Worm (Caenorhabditis elegans) whole organism, L3 larva: ENCODE data around the gene Y69A2AR.31.
A peak's percentile ranks its signal among the peaks of the same experiment; 100 is the strongest.

Source experiments
- ZK546.5 ChIP-seq: sonication (generic microtip); optimal IDR thresholded peaks from 2 replicates; lab custom pipeline; 2017; ENCODE audit warnings: missing biosample characterization, missing genetic modification characterization
- elt-3 ChIP-seq, 3 experiments: fragments of 150-350 bp in 1 of 3; sonication (generic microtip) in 2 of 3; optimal IDR thresholded peaks; 2 replicates in 2 of 3; 4 replicates in 1 of 3; lab custom pipeline; 2014 to 2017; ENCODE audit warnings: missing biosample characterization in 3 of 3, missing genetic modification characterization in 3 of 3
- eor-1 ChIP-seq, 2 experiments: fragments of 150-350 bp; optimal IDR thresholded peaks; 2 replicates each; lab custom pipeline; 2014 to 2018; ENCODE audit warnings: missing biosample characterization in 2 of 2, missing genetic modification characterization in 2 of 2
- fkh-10 ChIP-seq: sonication (generic microtip); optimal IDR thresholded peaks from 2 replicates; lab custom pipeline; 2017; ENCODE audit warnings: missing biosample characterization, missing genetic modification reagents, missing genetic modification characterization
- fkh-2 ChIP-seq: fragments of 150-350 bp; optimal IDR thresholded peaks from 2 replicates; lab custom pipeline; 2014; ENCODE audit warnings: missing biosample characterization, missing genetic modification reagents, missing genetic modification characterization
- fos-1 ChIP-seq: fragments of 150-350 bp; optimal IDR thresholded peaks from 2 replicates; lab custom pipeline; 2014; ENCODE audit warnings: missing biosample characterization, missing genetic modification characterization
- hmg-11 ChIP-seq: sonication (generic microtip); optimal IDR thresholded peaks from 2 replicates; lab custom pipeline; 2016; ENCODE audit warnings: missing genetic modification characterization, missing compliant biosample characterization
- nhr-25 ChIP-seq: sonication (generic microtip); optimal IDR thresholded peaks from 2 replicates; lab custom pipeline; 2017; ENCODE audit warnings: missing biosample characterization, missing genetic modification characterization
- nhr-77 ChIP-seq: fragments of 150-350 bp; optimal IDR thresholded peaks from 2 replicates; lab custom pipeline; 2014; ENCODE audit warnings: missing biosample characterization, missing genetic modification characterization
- zag-1 ChIP-seq: fragments of 150-350 bp; optimal IDR thresholded peaks from 2 replicates; lab custom pipeline; 2014; ENCODE audit warnings: missing biosample characterization, missing genetic modification characterization
- ztf-11 ChIP-seq: fragments of 150-350 bp; optimal IDR thresholded peaks from 2 replicates; lab custom pipeline; 2014; ENCODE audit warnings: missing biosample characterization, missing genetic modification characterization
- ztf-4 ChIP-seq: fragments of 150-350 bp; optimal IDR thresholded peaks from 2 replicates; lab custom pipeline; 2014; ENCODE audit warnings: missing biosample characterization, missing genetic modification characterization

Gene Y69A2AR.31

ce11 chrIV:2601988-2602861, 61.6 kb downstream of the Y69A2AR.31 start (continued):
- TF ChIP-seq fkh-10 (GFP tag; lab: Kevin White, UChicago), result peak; percentile 55
- TF ChIP-seq ztf-4, result peak; percentile 90
- peak; percentile 44 to 83 (median 80) for TF ChIP-seq elt-3 (tag; optimal IDR thresholded peaks at IDR 0.05; lab: Kevin White, UChicago)
- TF ChIP-seq eor-1 (tag; optimal IDR thresholded peaks at IDR 0.05; lab: Kevin White, UChicago), result peak in 1 of 2 experiments; percentile 86
- no peak for TF ChIP-seq ZK546.5 (tag; lab: Kevin White, UChicago)
- TF ChIP-seq, all 47 proteins: peak for 36

- no peak for TF ChIP-seq zag-1
- no peak for TF ChIP-seq ztf-11 (tag; lab: Kevin White, UChicago)
- TF ChIP-seq hmg-11 (tag; lab: Kevin White, UChicago), result peak; percentile 16
- TF ChIP-seq fkh-2 (tag; lab: Kevin White, UChicago), result no peak
- TF ChIP-seq fos-1, result no peak
- TF ChIP-seq nhr-25 (tag; lab: Kevin White, UChicago), result no peak
- no peak for TF ChIP-seq nhr-77 (tag; lab: Kevin White, UChicago)
Measured at ce11 chrIV:2600841-2601240, 63.0 kb downstream of the Y69A2AR.31 start, which contains the start of gene epg-9. TSS of gene epg-9 (plus strand) at chrIV:2601141.
